Fruit fly (Drosophila melanogaster): ENCODE results near the gene dpr16.
A peak's percentile ranks its signal among the peaks of the same experiment; 100 is the strongest.

The dpr16 gene

DNA sequence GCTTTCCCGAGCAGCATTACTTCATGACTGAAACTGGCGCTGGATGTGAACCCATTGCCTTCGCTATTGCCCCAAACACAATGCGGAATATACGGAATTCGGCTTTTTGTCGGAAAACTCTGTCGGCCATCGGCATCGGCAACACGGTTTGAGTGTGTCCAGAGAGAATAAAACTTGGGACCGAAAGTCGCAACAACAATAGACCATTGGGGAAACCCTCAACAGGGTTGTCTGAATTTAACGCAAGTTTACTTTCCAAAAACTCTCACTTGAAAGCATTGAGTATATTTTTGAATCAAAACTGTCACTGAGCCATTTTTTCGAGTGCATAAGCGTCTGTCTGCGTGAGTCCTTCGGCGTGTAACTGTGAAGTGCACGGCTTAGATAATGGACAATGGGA, 47.6 kb downstream of the dpr16 start (continued):
- TF ChIP-seq HmgZ (tag; optimal IDR thresholded peaks at IDR 0.05) = peak; percentile 38
- no peak for TF ChIP-seq cad (GFP tag; optimal IDR thresholded peaks at IDR 0.05)
- no peak for TF ChIP-seq oc (tag; optimal IDR thresholded peaks at IDR 0.05)
- no peak for TF ChIP-seq CG11723 (GFP tag; optimal IDR thresholded peaks at IDR 0.05)
- TF ChIP-seq Dref (GFP tag; IDR thresholded peaks at IDR 0.05) = no peak
- peak; percentile 42 for TF ChIP-seq CG12391 (tag; optimal IDR thresholded peaks at IDR 0.05)
- peak; percentile 89 for TF ChIP-seq lab (GFP tag; optimal IDR thresholded peaks at IDR 0.05)
- no peak for TF ChIP-seq MTF-1 (GFP tag; optimal IDR thresholded peaks at IDR 0.05; ENCODE audit: borderline replicate concordance)
- TF ChIP-seq ac (GFP tag; optimal IDR thresholded peaks at IDR 0.05) = no peak
- TF ChIP-seq CG8944 (GFP tag; optimal IDR thresholded peaks at IDR 0.05) = peak; percentile 30
- no peak for TF ChIP-seq CG2199 (GFP tag; IDR thresholded peaks at IDR 0.05)
- TF ChIP-seq ap (GFP tag; IDR thresholded peaks at IDR 0.05) = 0 out of 2 replicates have a peak, but pooled peaks have one; percentile 11
- TF ChIP-seq zen2 (GFP tag; IDR thresholded peaks at IDR 0.05; ENCODE audit: partially characterized antibody) = no peak
- no peak for TF ChIP-seq gfzf (GFP tag; optimal IDR thresholded peaks at IDR 0.05)
- TF ChIP-seq Kr (GFP tag; optimal IDR thresholded peaks at IDR 0.05) = no peak
- no peak for TF ChIP-seq ftz-f1 (GFP tag; optimal IDR thresholded peaks at IDR 0.05)
- no peak for TF ChIP-seq tx (GFP tag; optimal IDR thresholded peaks at IDR 0.05)
- 0 out of 3 replicates have a peak, but pooled peaks have one; percentile 50 for TF ChIP-seq zfh1 (GFP tag; IDR thresholded peaks at IDR 0.05)
- TF ChIP-seq Myb (GFP tag; optimal IDR thresholded peaks at IDR 0.05) = peak; percentile 45
- peak; percentile 60 for TF ChIP-seq CG12219 (GFP tag; optimal IDR thresholded peaks at IDR 0.05)
- TF ChIP-seq CG11398 (GFP tag; optimal IDR thresholded peaks at IDR 0.05) = peak; percentile 21
- TF ChIP-seq Dll (GFP tag; IDR thresholded peaks at IDR 0.05; ENCODE audit: partially characterized antibody) = no peak
- no peak for TF ChIP-seq CG7987 (GFP tag; optimal IDR thresholded peaks at IDR 0.05)
- TF ChIP-seq Lpt (GFP tag; optimal IDR thresholded peaks at IDR 0.05) = no peak
- peak; percentile 12 for TF ChIP-seq CG1792 (GFP tag; optimal IDR thresholded peaks at IDR 0.05)
- TF ChIP-seq Fer1 (GFP tag; optimal IDR thresholded peaks at IDR 0.05) = peak; percentile 83
- peak; percentile 58 for TF ChIP-seq CG3847 (GFP tag; IDR thresholded peaks at IDR 0.05)
- no peak for TF ChIP-seq CG31224 (GFP tag; IDR thresholded peaks at IDR 0.05)
- peak; percentile 53; the same call in 1 of the 3 replicates for TF ChIP-seq CG11560 (tag; IDR thresholded peaks at IDR 0.05)
- TF ChIP-seq schlank (tag; optimal IDR thresholded peaks at IDR 0.05) = peak; percentile 59
- TF ChIP-seq jumu (GFP tag; optimal IDR thresholded peaks at IDR 0.05) = peak; percentile 50
- TF ChIP-seq pho (GFP tag; optimal IDR thresholded peaks at IDR 0.05) = peak; percentile 63
- TF ChIP-seq Poxn (GFP tag; IDR thresholded peaks at IDR 0.05) = no peak
- peak; percentile 11 for TF ChIP-seq CG10979 (tag; optimal IDR thresholded peaks at IDR 0.05)
- TF ChIP-seq ttk (GFP tag; IDR thresholded peaks at IDR 0.05) = 0 out of 2 replicates have a peak, but pooled peaks have one; percentile 30
- no peak for TF ChIP-seq bbx (GFP tag; IDR thresholded peaks at IDR 0.05; ENCODE audit: partially characterized antibody)
- peak; percentile 48; the same call in 1 of the 2 replicates for TF ChIP-seq Drgx (GFP tag; IDR thresholded peaks at IDR 0.05)
- TF ChIP-seq sug (tag; optimal IDR thresholded peaks at IDR 0.05) = peak; percentile 22
- TF ChIP-seq Ptx1 (GFP tag; IDR thresholded peaks at IDR 0.05) = peak; percentile 55; the same call in 1 of the 2 replicates
- TF ChIP-seq CG2202 (tag; optimal IDR thresholded peaks at IDR 0.05) = no peak
- no peak for TF ChIP-seq CG13287 (GFP tag; IDR thresholded peaks at IDR 0.05; ENCODE audit: partially characterized antibody)
- TF ChIP-seq CG6175 (GFP tag; IDR thresholded peaks at IDR 0.05) = no peak
- no peak for TF ChIP-seq nerfin-1 (tag; optimal IDR thresholded peaks at IDR 0.05)
- no peak for TF ChIP-seq sqz (GFP tag; optimal IDR thresholded peaks at IDR 0.05)
- TF ChIP-seq bigmax (GFP tag; optimal IDR thresholded peaks at IDR 0.05) = no peak
- no peak for TF ChIP-seq chinmo (GFP tag; IDR thresholded peaks at IDR 0.05; ENCODE audit: partially characterized antibody)
- no peak for TF ChIP-seq eve (GFP tag; optimal IDR thresholded peaks at IDR 0.05)
- peak; percentile 49 for TF ChIP-seq unpg (GFP tag; optimal IDR thresholded peaks at IDR 0.05)
- peak; percentile 48 for TF ChIP-seq CG13775 (GFP tag; optimal IDR thresholded peaks at IDR 0.05)
- peak; percentile 25 for TF ChIP-seq CG15011 (GFP tag; optimal IDR thresholded peaks at IDR 0.05)
- TF ChIP-seq Gug (GFP tag; IDR thresholded peaks at IDR 0.05) = peak; percentile 41; the same call in 1 of the 4 replicates

Measured in whole organism, embryonic.